Worm (Caenorhabditis elegans) whole organism, mixed stage, embryonic: ENCODE data around the gene T11G6.2.

Source experiments
- ham-2 ChIP-seq: fragments of 200-800 bp; sonication (Bioruptor generic); optimal IDR thresholded peaks from 2 replicates; lab custom pipeline; 2018; ENCODE audit warnings: mild to moderate bottlenecking, missing genetic modification characterization, missing compliant biosample characterization
- nhr-76 ChIP-seq: sonication (generic microtip); optimal IDR thresholded peaks from 2 replicates; lab custom pipeline; 2017; ENCODE audit warnings: missing biosample characterization, missing genetic modification characterization

ce11 chrIV:10854042-10854441, 4.3 kb downstream of the T11G6.2 start:
- TF ChIP-seq ham-2 (GFP tag; lab: Kevin White, UChicago) (no peak), nhr-76 (tag; lab: Kevin White, UChicago) (no peak)
